Fruit fly (Drosophila melanogaster): ENCODE data around the gene Unc-76.

The Unc-76 gene

dm6 chrX:2123013-2123964 is 42.9 kb downstream of the Unc-76 start, which contains the start of gene ph-d (continued):
- TF ChIP-seq vnd (GFP tag; IDR thresholded peaks at IDR 0.05; ENCODE audit: partially characterized antibody) (no peak), CG7963 (GFP tag; IDR thresholded peaks at IDR 0.05; ENCODE audit: partially characterized antibody) (0 out of 3 replicates have a peak, but pooled peaks have one; percentile 25), pan (optimal IDR thresholded peaks at IDR 0.05) (no peak), pan (GFP tag; optimal IDR thresholded peaks at IDR 0.05 in 1 of 2, IDR thresholded peaks at IDR 0.05 in 1 of 2) (peak in 1 of 2 experiments; percentile 35), CG3726 (GFP tag; IDR thresholded peaks at IDR 0.05) (no peak), CG15479 (GFP tag; optimal IDR thresholded peaks at IDR 0.05) (peak; percentile 69), Neu2 (GFP tag; optimal IDR thresholded peaks at IDR 0.05; ENCODE audit: borderline replicate concordance) (peak; percentile 67), gcm (GFP tag; optimal IDR thresholded peaks at IDR 0.05) (peak; percentile 2), CG6854 (GFP tag; optimal IDR thresholded peaks at IDR 0.05) (no peak), CG2678 (tag; optimal IDR thresholded peaks at IDR 0.05) (peak; percentile 66), lola (GFP tag; optimal IDR thresholded peaks at IDR 0.05) (peak in 1 of 3 experiments; percentile 58), NfI (GFP tag; optimal IDR thresholded peaks at IDR 0.05) (peak; percentile 31), CG2889 (GFP tag; IDR thresholded peaks at IDR 0.05) (no peak), CG34422 (GFP tag; IDR thresholded peaks at IDR 0.05) (0 out of 3 replicates have a peak, but pooled peaks have one; percentile 25), gt (GFP tag; IDR thresholded peaks at IDR 0.05) (no peak), gsb (GFP tag; IDR thresholded peaks at IDR 0.05) (no peak), z (GFP tag; IDR thresholded peaks at IDR 0.05) (peak; percentile 78), CG17186 (GFP tag; optimal IDR thresholded peaks at IDR 0.05) (no peak), CG12744 (GFP tag; optimal IDR thresholded peaks at IDR 0.05) (no peak), ATbp (GFP tag; optimal IDR thresholded peaks at IDR 0.05) (peak; percentile 48), CG12299 (tag; optimal IDR thresholded peaks at IDR 0.05) (peak; percentile 56), ERR (GFP tag; optimal IDR thresholded peaks at IDR 0.05) (no peak), Usf (GFP tag; optimal IDR thresholded peaks at IDR 0.05) (peak; percentile 5), CG6791 (GFP tag; IDR thresholded peaks at IDR 0.05; ENCODE audit: partially characterized antibody) (no peak), CG10543 (GFP tag; optimal IDR thresholded peaks at IDR 0.05) (peak; percentile 89), Hmx (GFP tag; optimal IDR thresholded peaks at IDR 0.05) (no peak), sens (GFP tag) (peak; percentile 92), E2f1 (GFP tag; IDR thresholded peaks at IDR 0.05) (peak; percentile 42; the same call in 1 of the 2 replicates), Trl (optimal IDR thresholded peaks at IDR 0.05) (peak; percentile 71 to 85), Trl (GFP tag; optimal IDR thresholded peaks at IDR 0.05) (peak; percentile 27), az2 (GFP tag; optimal IDR thresholded peaks at IDR 0.05) (peak; percentile 40), sc (optimal IDR thresholded peaks at IDR 0.05) (no peak), sc (GFP tag; optimal IDR thresholded peaks at IDR 0.05) (peak; percentile 62), CG1602 (GFP tag; optimal IDR thresholded peaks at IDR 0.05) (peak; percentile 22), CG8388 (GFP tag; optimal IDR thresholded peaks at IDR 0.05) (no peak), nerfin-1 (tag; optimal IDR thresholded peaks at IDR 0.05) (peak; percentile 17), croc (GFP tag; conservative IDR thresholded peaks at IDR 0.05) (no peak; the same call in 2 of the 3 replicates), pho (GFP tag; optimal IDR thresholded peaks at IDR 0.05) (no peak), CG12071 (GFP tag; optimal IDR thresholded peaks at IDR 0.05) (peak; percentile 18), hb (GFP tag; IDR thresholded peaks at IDR 0.05; ENCODE audit: partially characterized antibody) (no peak), HmgZ (tag; optimal IDR thresholded peaks at IDR 0.05) (peak; percentile 44), Hr78 (GFP tag; optimal IDR thresholded peaks at IDR 0.05) (peak in 1 of 2 experiments; percentile 15), CG17361 (GFP tag; IDR thresholded peaks at IDR 0.05) (peak; percentile 59; the same call in 2 of the 3 replicates), CG33557 (GFP tag; optimal IDR thresholded peaks at IDR 0.05) (peak; percentile 41), CG9932 (GFP tag; IDR thresholded peaks at IDR 0.05) (peak; percentile 41; the same call in 1 of the 2 replicates), CG13123 (GFP tag; optimal IDR thresholded peaks at IDR 0.05) (peak; percentile 3), Med (GFP tag) (peak; percentile 81), CG8924 (tag; optimal IDR thresholded peaks at IDR 0.05) (peak; percentile 59)
